Worm (Caenorhabditis elegans) whole organism, mixed stage, embryonic: ENCODE data around the gene sdz-15.
A peak's percentile ranks its signal among the peaks of the same experiment; 100 is the strongest.

ENCODE experiments used
- M03D4.4 ChIP-seq: sonication (generic microtip); optimal IDR thresholded peaks from 2 replicates; lab custom pipeline; 2017; ENCODE audit warnings: mild to moderate bottlenecking, missing genetic modification characterization, missing compliant biosample characterization
- blmp-1 ChIP-seq: fragments of 150-350 bp; optimal IDR thresholded peaks from 2 replicates; lab custom pipeline; 2014; ENCODE audit warnings: missing biosample characterization, missing genetic modification characterization
- ceh-39 ChIP-seq: fragments of 150-350 bp; optimal IDR thresholded peaks from 2 replicates; lab custom pipeline; 2014; ENCODE audit warnings: missing biosample characterization, missing genetic modification characterization
- ceh-43 ChIP-seq: fragments of 200-800 bp; sonication (Bioruptor generic); optimal IDR thresholded peaks from 2 replicates; lab custom pipeline; 2018; ENCODE audit warnings: mild to moderate bottlenecking, missing genetic modification characterization, moderate library complexity, missing compliant biosample characterization
- ceh-83 ChIP-seq: fragments of 200-800 bp; sonication (Bioruptor generic); optimal IDR thresholded peaks from 2 replicates; lab custom pipeline; 2018; ENCODE audit warnings: mild to moderate bottlenecking, missing genetic modification characterization, missing compliant biosample characterization
- ces-1 ChIP-seq: fragments of 150-350 bp; optimal IDR thresholded peaks from 2 replicates; lab custom pipeline; 2014; ENCODE audit warnings: missing biosample characterization, missing genetic modification reagents, missing genetic modification characterization
- cnd-1 ChIP-seq: fragments of 200-800 bp; sonication (Bioruptor generic); optimal IDR thresholded peaks from 2 replicates; lab custom pipeline; 2018; ENCODE audit warnings: mild to moderate bottlenecking, missing genetic modification characterization, missing compliant biosample characterization
- drap-1 ChIP-seq: fragments of 200-800 bp; sonication (Bioruptor generic); optimal IDR thresholded peaks from 3 replicates; lab custom pipeline; 2018; ENCODE audit warnings: mild to moderate bottlenecking, missing genetic modification characterization, missing compliant biosample characterization
- elt-1 ChIP-seq: sonication (generic microtip); optimal IDR thresholded peaks from 2 replicates; lab custom pipeline; 2017; ENCODE audit warnings: missing genetic modification characterization, mild to moderate bottlenecking, missing compliant biosample characterization, antibody characterized with exemption, moderate library complexity, borderline replicate concordance; ENCODE audit not compliant: insufficient read depth
- flh-1 ChIP-seq: fragments of 200-800 bp; sonication (Bioruptor generic); optimal IDR thresholded peaks from 2 replicates; lab custom pipeline; 2018; ENCODE audit warnings: mild to moderate bottlenecking, missing genetic modification characterization, moderate library complexity, missing compliant biosample characterization
- ham-2 ChIP-seq: fragments of 200-800 bp; sonication (Bioruptor generic); optimal IDR thresholded peaks from 2 replicates; lab custom pipeline; 2018; ENCODE audit warnings: mild to moderate bottlenecking, missing genetic modification characterization, missing compliant biosample characterization
- lin-13 ChIP-seq: fragments of 150-350 bp; optimal IDR thresholded peaks from 2 replicates; lab custom pipeline; 2014; ENCODE audit warnings: missing biosample characterization, missing genetic modification characterization
- lin-32 ChIP-seq: fragments of 200-800 bp; sonication (Bioruptor generic); optimal IDR thresholded peaks from 2 replicates; lab custom pipeline; 2018; ENCODE audit warnings: mild to moderate bottlenecking, missing genetic modification characterization, missing compliant biosample characterization
- lsy-2 ChIP-seq: fragments of 150-350 bp; optimal IDR thresholded peaks from 2 replicates; lab custom pipeline; 2014; ENCODE audit warnings: missing biosample characterization, missing genetic modification characterization
- mab-5 ChIP-seq: fragments of 150-350 bp; optimal IDR thresholded peaks from 2 replicates; lab custom pipeline; 2014; ENCODE audit warnings: missing biosample characterization, missing genetic modification characterization
- mep-1 ChIP-seq: fragments of 150-350 bp; optimal IDR thresholded peaks from 2 replicates; lab custom pipeline; 2017; ENCODE audit warnings: missing biosample characterization, missing genetic modification reagents, missing genetic modification characterization, inconsistent platforms
- mls-2 ChIP-seq: sonication (generic microtip); optimal IDR thresholded peaks from 2 replicates; lab custom pipeline; 2016; ENCODE audit warnings: mild to moderate bottlenecking, missing genetic modification characterization, moderate library complexity, missing compliant biosample characterization
- nhr-12 ChIP-seq: fragments of 150-350 bp; optimal IDR thresholded peaks from 2 replicates; lab custom pipeline; 2014; ENCODE audit warnings: missing biosample characterization, missing genetic modification characterization
- nhr-2 ChIP-seq: fragments of 150-350 bp; optimal IDR thresholded peaks from 2 replicates; lab custom pipeline; 2014; ENCODE audit warnings: missing biosample characterization, missing genetic modification characterization
- nhr-237 ChIP-seq: fragments of 150-350 bp; optimal IDR thresholded peaks from 2 replicates; lab custom pipeline; 2014; ENCODE audit warnings: missing biosample characterization, missing genetic modification characterization
- nhr-28 ChIP-seq: fragments of 150-350 bp; optimal IDR thresholded peaks from 2 replicates; lab custom pipeline; 2014; ENCODE audit warnings: missing biosample characterization, missing genetic modification characterization
- nhr-76 ChIP-seq: sonication (generic microtip); optimal IDR thresholded peaks from 2 replicates; lab custom pipeline; 2017; ENCODE audit warnings: missing biosample characterization, missing genetic modification characterization
- pha-4 ChIP-seq: fragments of 150-350 bp; optimal IDR thresholded peaks from 2 replicates; lab custom pipeline; 2018; ENCODE audit warnings: missing biosample characterization, missing genetic modification reagents, missing genetic modification characterization
- sem-2 ChIP-seq: fragments of 200-800 bp; sonication (Bioruptor generic); optimal IDR thresholded peaks from 2 replicates; lab custom pipeline; 2018; ENCODE audit warnings: mild to moderate bottlenecking, missing genetic modification characterization, missing compliant biosample characterization
- snpc-4 ChIP-seq: fragments of 150-350 bp; optimal IDR thresholded peaks from 2 replicates; lab custom pipeline; 2014; ENCODE audit warnings: missing biosample characterization, missing genetic modification characterization
- sptf-1 ChIP-seq: sonication (generic microtip); optimal IDR thresholded peaks from 2 replicates; lab custom pipeline; 2017; ENCODE audit warnings: mild to moderate bottlenecking, missing genetic modification characterization, moderate library complexity, missing compliant biosample characterization
- tbx-8 ChIP-seq: fragments of 200-800 bp; sonication (Bioruptor generic); optimal IDR thresholded peaks from 2 replicates; lab custom pipeline; 2018; ENCODE audit warnings: mild to moderate bottlenecking, missing genetic modification characterization, moderate library complexity, missing compliant biosample characterization
- unc-120 ChIP-seq: sonication (generic microtip); optimal IDR thresholded peaks from 2 replicates; lab custom pipeline; 2017; ENCODE audit warnings: missing genetic modification characterization, missing compliant biosample characterization; ENCODE audit not compliant: poor library complexity, severe bottlenecking
- unc-39 ChIP-seq: fragments of 150-350 bp; optimal IDR thresholded peaks from 2 replicates; lab custom pipeline; 2014; ENCODE audit warnings: missing biosample characterization, missing genetic modification characterization
- unc-62 ChIP-seq: fragments of 150-350 bp; optimal IDR thresholded peaks from 2 replicates; lab custom pipeline; 2014; ENCODE audit warnings: missing biosample characterization, missing genetic modification reagents, missing genetic modification characterization
- zip-8 ChIP-seq: fragments of 150-350 bp; optimal IDR thresholded peaks from 2 replicates; lab custom pipeline; 2014; ENCODE audit warnings: missing biosample characterization, missing genetic modification characterization
- ztf-11 ChIP-seq: fragments of 150-350 bp; optimal IDR thresholded peaks from 2 replicates; lab custom pipeline; 2014; ENCODE audit warnings: missing biosample characterization, missing genetic modification characterization

sdz-15 gene

ce11 chrIII:6482918-6483317 lies 15.4 kb upstream of the sdz-15 start, which contains the start of gene chtb-2:
TSS of gene chtb-2 (plus strand) at chrIII:6483218.
- TF ChIP-seq drap-1 (GFP tag; lab: Kevin White, UChicago) (no peak), unc-62 (no peak), lin-13 (tag; lab: Kevin White, UChicago) (no peak), ham-2 (no peak), cnd-1 (tag; lab: Kevin White, UChicago) (no peak), mab-5 (tag; lab: Kevin White, UChicago) (no peak), mep-1 (tag; lab: Kevin White, UChicago) (no peak), ceh-43 (GFP tag; lab: Kevin White, UChicago) (no peak), blmp-1 (no peak), ztf-11 (tag; lab: Kevin White, UChicago) (no peak), nhr-12 (tag; lab: Kevin White, UChicago) (no peak), elt-1 (no peak), tbx-8 (GFP tag; lab: Kevin White, UChicago) (no peak), nhr-28 (tag; lab: Kevin White, UChicago) (no peak), unc-120 (no peak), sem-2 (GFP tag; lab: Kevin White, UChicago) (no peak), pha-4 (tag; lab: Kevin White, UChicago) (no peak)

ce11 chrIII:6488916-6489315 lies 9.4 kb upstream of the sdz-15 start:
- TF ChIP-seq M03D4.4 (tag; lab: Kevin White, UChicago) = no peak
- TF ChIP-seq sem-2 (GFP tag; lab: Kevin White, UChicago) = no peak
- peak; percentile 37 for TF ChIP-seq ces-1 (GFP tag; lab: Kevin White, UChicago)
- no peak for TF ChIP-seq drap-1 (GFP tag; lab: Kevin White, UChicago)
- TF ChIP-seq ham-2 = no peak
- TF ChIP-seq ceh-39 (tag; lab: Kevin White, UChicago) = no peak
- TF ChIP-seq nhr-2 (tag; lab: Kevin White, UChicago) = no peak
- no peak for TF ChIP-seq unc-120
- no peak for TF ChIP-seq sptf-1 (tag; lab: Kevin White, UChicago)
- TF ChIP-seq elt-1 = no peak
- no peak for TF ChIP-seq nhr-28 (tag; lab: Kevin White, UChicago)
- TF ChIP-seq mls-2 = no peak
- no peak for TF ChIP-seq zip-8 (tag; lab: Kevin White, UChicago)
- no peak for TF ChIP-seq nhr-12 (tag; lab: Kevin White, UChicago)
- no peak for TF ChIP-seq ztf-11 (tag; lab: Kevin White, UChicago)
- peak; percentile 39 for TF ChIP-seq mep-1 (tag; lab: Kevin White, UChicago)
- TF ChIP-seq tbx-8 (GFP tag; lab: Kevin White, UChicago) = no peak
- peak; percentile 2 for TF ChIP-seq nhr-237 (tag; lab: Kevin White, UChicago)
- no peak for TF ChIP-seq lin-13 (tag; lab: Kevin White, UChicago)
- TF ChIP-seq nhr-76 = no peak
- no peak for TF ChIP-seq flh-1 (GFP tag; lab: Kevin White, UChicago)
- TF ChIP-seq lsy-2 (tag; lab: Kevin White, UChicago) = peak; percentile 30
- no peak for TF ChIP-seq snpc-4 (tag; lab: Kevin White, UChicago)
- TF ChIP-seq ceh-43 (GFP tag; lab: Kevin White, UChicago) = peak; percentile 62
- no peak for TF ChIP-seq pha-4 (tag; lab: Kevin White, UChicago)
- no peak for TF ChIP-seq lin-32 (GFP tag; lab: Kevin White, UChicago)
- TF ChIP-seq, all 35 proteins: peak for 5

ce11 chrIII:6489493-6489892 lies 8.8 kb upstream of the sdz-15 start, which contains the start of gene rpt-3:
TSS of gene rpt-3 (plus strand) at chrIII:6489793.
- TF ChIP-seq ces-1 (GFP tag; lab: Kevin White, UChicago) (no peak), tbx-8 (GFP tag; lab: Kevin White, UChicago) (no peak)

- no peak for TF ChIP-seq elt-1
- TF ChIP-seq ceh-39 (tag; lab: Kevin White, UChicago) = no peak
- no peak for TF ChIP-seq unc-62
- TF ChIP-seq nhr-76 = no peak
- no peak for TF ChIP-seq unc-120
- no peak for TF ChIP-seq snpc-4 (tag; lab: Kevin White, UChicago)
- no peak for TF ChIP-seq ces-1 (GFP tag; lab: Kevin White, UChicago)
- no peak for TF ChIP-seq ceh-83 (GFP tag; lab: Kevin White, UChicago)
- TF ChIP-seq ham-2 = no peak
- no peak for TF ChIP-seq unc-39 (tag; lab: Kevin White, UChicago)
- no peak for TF ChIP-seq lin-13 (tag; lab: Kevin White, UChicago)
These were observed 7.3 kb upstream of the sdz-15 start for ce11 chrIII:6490989-6491388.
